Worm (Caenorhabditis elegans): ENCODE results near the gene D1069.3.

DNA sequence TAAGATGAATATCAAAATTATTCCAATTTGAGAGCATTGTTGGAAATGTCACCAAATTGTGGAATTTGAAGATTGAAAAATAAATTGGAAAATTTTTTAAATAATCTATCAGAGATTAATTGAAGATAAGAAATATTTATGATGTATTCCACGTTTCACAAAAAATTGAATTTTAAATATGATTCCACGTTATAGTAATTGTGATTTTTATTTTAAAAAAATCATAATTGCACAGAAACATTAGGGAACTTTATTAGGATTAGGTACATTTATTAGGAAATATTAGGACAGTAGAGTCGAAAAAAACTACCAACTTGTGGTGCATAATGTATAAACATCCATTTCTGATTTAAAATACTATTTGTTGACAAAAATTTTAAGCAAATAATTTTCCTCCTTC, 53.1 kb downstream of the D1069.3 start, which contains the start of gene B0432.11:
- no peak for TF ChIP-seq nhr-25 (tag; optimal IDR thresholded peaks at IDR 0.05; ENCODE audit: borderline replicate concordance, insufficient read depth)
- no peak for TF ChIP-seq daf-16 (GFP tag; optimal IDR thresholded peaks at IDR 0.05)
- TF ChIP-seq daf-16 (tag; optimal IDR thresholded peaks at IDR 0.05), result no peak
- no peak for TF ChIP-seq nhr-28 (tag; optimal IDR thresholded peaks at IDR 0.05)
- no peak for TF ChIP-seq mep-1 (tag; optimal IDR thresholded peaks at IDR 0.05)
- no peak for TF ChIP-seq T20F7.1 (GFP tag; optimal IDR thresholded peaks at IDR 0.05)
- TF ChIP-seq ztf-11 (tag; optimal IDR thresholded peaks at IDR 0.05), result no peak
- TF ChIP-seq unc-62 (GFP tag; optimal IDR thresholded peaks at IDR 0.05 in 1 of 2), result no peak
- no peak for TF ChIP-seq unc-62 (tag; optimal IDR thresholded peaks at IDR 0.05)
- TF ChIP-seq zag-1 (tag; optimal IDR thresholded peaks at IDR 0.05), result no peak
- no peak for TF ChIP-seq Y75B8A.6 (GFP tag; IDR thresholded peaks at IDR 0.05)
- TF ChIP-seq nhr-11 (tag; optimal IDR thresholded peaks at IDR 0.05), result no peak
- TF ChIP-seq ceh-82 (tag; optimal IDR thresholded peaks at IDR 0.05), result no peak
- no peak for TF ChIP-seq ctbp-1 (GFP tag; IDR thresholded peaks at IDR 0.05)
- TF ChIP-seq nhr-77 (tag; optimal IDR thresholded peaks at IDR 0.05), result no peak
- TF ChIP-seq spr-1 (tag; optimal IDR thresholded peaks at IDR 0.05), result no peak

Data from whole organism, L4 larva.